Fruit fly (Drosophila melanogaster) whole organism, prepupa: Measurements from ENCODE around the gene CG4822.
A peak's percentile ranks its signal among the peaks of the same experiment; 100 is the strongest.

Experiments
- CG10631 ChIP-seq: fragments of 200-800 bp; sonication (Bioruptor generic); optimal IDR thresholded peaks from 2 replicates; lab custom pipeline; 2016; ENCODE audit warnings: missing biosample characterization, missing genetic modification characterization
- CG11762 ChIP-seq: fragments of 200-800 bp; sonication (Bioruptor generic); optimal IDR thresholded peaks from 3 replicates; lab custom pipeline; 2016; ENCODE audit warnings: missing biosample characterization, missing genetic modification characterization; ENCODE audit not compliant: insufficient read depth
- CG15336 ChIP-seq: fragments of 200-800 bp; sonication (Bioruptor generic); IDR thresholded peaks from 2 replicates; pipeline ENCODE4 v1.3.6; 2022; ENCODE audit warnings: missing biosample characterization, missing genetic modification characterization
- CG1621 ChIP-seq: fragments of 200-800 bp; sonication (Bioruptor generic); optimal IDR thresholded peaks from 3 replicates; lab custom pipeline; 2018; ENCODE audit warnings: missing biosample characterization, mild to moderate bottlenecking, missing genetic modification characterization
- CG16779 ChIP-seq: fragments of 200-800 bp; sonication (Bioruptor generic); optimal IDR thresholded peaks from 3 replicates; lab custom pipeline; 2017; ENCODE audit warnings: missing biosample characterization, mild to moderate bottlenecking, missing genetic modification characterization
- CG3032 ChIP-seq: fragments of 200-800 bp; optimal IDR thresholded peaks from 2 replicates; lab custom pipeline; 2019; ENCODE audit warnings: missing biosample characterization, mild to moderate bottlenecking, missing genetic modification characterization, moderate library complexity
- CG34406 ChIP-seq: fragments of 200-800 bp; sonication (Bioruptor generic); optimal IDR thresholded peaks from 3 replicates; lab custom pipeline; 2016; ENCODE audit warnings: missing biosample characterization, missing genetic modification characterization
- CG3919 ChIP-seq: fragments of 200-800 bp; sonication (Bioruptor generic); optimal IDR thresholded peaks from 3 replicates; lab custom pipeline; 2016; ENCODE audit warnings: missing biosample characterization, missing genetic modification characterization
- CG6163 ChIP-seq: fragments of 200-800 bp; sonication (Bioruptor generic); IDR thresholded peaks from 3 replicates; pipeline ENCODE4 v1.3.6; 2022; ENCODE audit warnings: missing biosample characterization, missing genetic modification characterization
- CG6276 ChIP-seq: fragments of 200-800 bp; sonication (Bioruptor generic); optimal IDR thresholded peaks from 2 replicates; lab custom pipeline; 2017; ENCODE audit warnings: missing biosample characterization, mild to moderate bottlenecking, missing genetic modification characterization
- CG6854 ChIP-seq: fragments of 200-800 bp; sonication (Bioruptor generic); optimal IDR thresholded peaks from 2 replicates; lab custom pipeline; 2017; ENCODE audit warnings: missing biosample characterization, mild to moderate bottlenecking, missing genetic modification characterization
- CG7368 ChIP-seq: fragments of 200-800 bp; sonication (Bioruptor generic); optimal IDR thresholded peaks from 3 replicates; lab custom pipeline; 2016; ENCODE audit warnings: missing biosample characterization, missing genetic modification characterization
- CG8319 ChIP-seq: fragments of 200-800 bp; sonication (Bioruptor generic); optimal IDR thresholded peaks from 3 replicates; lab custom pipeline; 2016; ENCODE audit warnings: missing biosample characterization, missing genetic modification characterization
- CG9139 ChIP-seq: fragments of 200-800 bp; sonication (Bioruptor generic); optimal IDR thresholded peaks from 3 replicates; lab custom pipeline; 2017; ENCODE audit warnings: missing biosample characterization, mild to moderate bottlenecking, missing genetic modification characterization
- Gug ChIP-seq: fragments of 200-800 bp; sonication (Bioruptor generic); IDR thresholded peaks from 2 replicates; pipeline ENCODE4 v1.3.6; 2022; ENCODE audit warnings: missing biosample characterization, missing genetic modification characterization
- Met ChIP-seq: fragments of 200-800 bp; sonication (Bioruptor generic); optimal IDR thresholded peaks from 3 replicates; lab custom pipeline; 2016; ENCODE audit warnings: missing biosample characterization, missing genetic modification characterization
- Smox ChIP-seq: fragments of 200-800 bp; sonication (Bioruptor generic); optimal IDR thresholded peaks from 3 replicates; lab custom pipeline; 2016; ENCODE audit warnings: missing biosample characterization, missing genetic modification characterization
- Sox14 ChIP-seq: fragments of 200-800 bp; sonication (Bioruptor generic); optimal IDR thresholded peaks from 3 replicates; lab custom pipeline; 2016; ENCODE audit warnings: missing biosample characterization, missing genetic modification characterization
- cyc ChIP-seq: fragments of 200-800 bp; sonication (Bioruptor generic); optimal IDR thresholded peaks from 3 replicates; lab custom pipeline; 2016; ENCODE audit warnings: missing biosample characterization, missing genetic modification characterization
- dsx ChIP-seq: fragments of 200-800 bp; optimal IDR thresholded peaks from 3 replicates; lab custom pipeline; 2019; ENCODE audit warnings: missing biosample characterization, mild to moderate bottlenecking, missing genetic modification characterization, moderate library complexity; ENCODE audit not compliant: poor library complexity, severe bottlenecking
- eg ChIP-seq: fragments of 200-800 bp; sonication (Bioruptor generic); IDR thresholded peaks from 3 replicates; pipeline ENCODE4 v1.3.6; 2022; ENCODE audit warnings: missing biosample characterization, missing genetic modification characterization
- esn ChIP-seq: fragments of 200-800 bp; sonication (Bioruptor generic); optimal IDR thresholded peaks from 2 replicates; lab custom pipeline; 2016; ENCODE audit warnings: missing biosample characterization, mild to moderate bottlenecking, missing genetic modification characterization, moderate library complexity
- fd85E ChIP-seq: fragments of 200-800 bp; sonication (Bioruptor generic); optimal IDR thresholded peaks from 3 replicates; lab custom pipeline; 2016; ENCODE audit warnings: missing biosample characterization, missing genetic modification characterization
- fkh ChIP-seq: fragments of 200-800 bp; sonication (Bioruptor generic); optimal IDR thresholded peaks from 3 replicates; lab custom pipeline; 2017; ENCODE audit warnings: missing biosample characterization, mild to moderate bottlenecking, missing genetic modification characterization, moderate library complexity
- net ChIP-seq: fragments of 200-800 bp; sonication (Bioruptor generic); optimal IDR thresholded peaks from 3 replicates; lab custom pipeline; 2016; ENCODE audit warnings: missing biosample characterization, missing genetic modification characterization
- ss ChIP-seq, 2 experiments: fragments of 200-800 bp; sonication (Bioruptor generic); optimal IDR thresholded peaks; 2 replicates in 1 of 2; 3 replicates in 1 of 2; lab custom pipeline; 2017 to 2018; ENCODE audit warnings: mild to moderate bottlenecking in 2 of 2, missing biosample characterization in 2 of 2, missing genetic modification characterization in 2 of 2, moderate library complexity in 1 of 2
- svp ChIP-seq: fragments of 200-800 bp; sonication (Bioruptor generic); peaks from one replicate; lab custom pipeline; 2016; ENCODE audit warnings: missing biosample characterization, missing genetic modification characterization
- topi ChIP-seq: fragments of 200-800 bp; sonication (Bioruptor generic); optimal IDR thresholded peaks from 3 replicates; lab custom pipeline; 2016; ENCODE audit warnings: missing biosample characterization, missing genetic modification characterization
- vri ChIP-seq: fragments of 200-800 bp; sonication (Bioruptor generic); optimal IDR thresholded peaks from 3 replicates; lab custom pipeline; 2016; ENCODE audit warnings: missing biosample characterization, mild to moderate bottlenecking, missing genetic modification characterization

Gene CG4822

DNA sequence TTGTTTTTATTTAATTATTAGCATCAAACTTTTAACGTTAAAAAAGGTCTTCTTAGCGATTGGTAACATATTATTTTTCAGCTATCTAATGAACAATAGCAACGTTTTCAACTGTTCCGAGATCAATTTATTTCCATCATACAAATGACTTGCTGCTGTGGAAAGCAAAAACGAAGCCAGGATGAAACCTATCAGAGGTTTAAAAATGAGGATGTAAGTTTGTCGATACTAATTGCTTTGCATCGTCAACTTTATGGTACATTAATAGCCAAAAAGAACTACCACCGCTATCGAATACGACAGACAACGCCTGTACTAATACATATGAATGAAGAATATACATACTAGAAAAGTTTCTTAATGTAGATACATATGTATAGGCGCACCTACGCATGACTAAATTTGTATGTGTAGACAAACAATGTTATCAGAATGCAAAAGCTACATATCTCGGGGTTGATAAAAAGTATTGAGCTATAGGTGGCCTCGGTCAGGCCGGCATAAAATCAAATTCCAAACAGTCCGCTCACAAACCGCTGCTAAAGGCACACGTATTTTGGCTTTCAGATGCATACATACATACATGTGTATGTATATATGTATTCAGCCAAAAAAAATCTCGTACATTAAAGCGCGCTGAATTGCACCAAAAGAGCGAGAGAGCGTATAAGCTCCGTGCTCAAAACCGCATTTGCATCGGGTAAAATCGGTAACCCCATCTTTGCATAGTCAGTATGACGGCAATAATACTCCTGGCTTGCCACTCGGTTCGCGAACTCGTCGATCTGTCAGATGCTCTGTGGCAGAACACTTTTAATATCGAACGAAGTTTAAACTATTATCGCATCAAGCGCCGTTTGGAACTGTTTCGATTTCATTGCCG lies 49.4 kb downstream of the CG4822 start:
- TF ChIP-seq CG6163 (GFP tag; lab: Robert Waterston, UW): peak; percentile 13; the same call in 1 of the 3 replicates
- TF ChIP-seq net (GFP tag; lab: Kevin White, UChicago): peak; percentile 7
- TF ChIP-seq CG3919 (GFP tag; lab: Kevin White, UChicago): peak; percentile 10
- peak; percentile 61 for TF ChIP-seq CG1621 (tag; lab: Kevin White, UChicago)
- peak; percentile 67 for TF ChIP-seq fkh (GFP tag; lab: Kevin White, UChicago)
- no peak for TF ChIP-seq cyc (GFP tag; lab: Kevin White, UChicago)
- TF ChIP-seq Met (GFP tag; lab: Kevin White, UChicago): no peak
- TF ChIP-seq CG7368: no peak
- peak in 1 of 2 experiments; percentile 53 for TF ChIP-seq ss (GFP tag; optimal IDR thresholded peaks at IDR 0.05; lab: Kevin White, UChicago)
- TF ChIP-seq CG16779 (tag; lab: Kevin White, UChicago): peak; percentile 22
- peak; percentile 16 for TF ChIP-seq CG8319
- peak; percentile 25 for TF ChIP-seq CG6854 (GFP tag; lab: Kevin White, UChicago)
- no peak for TF ChIP-seq esn (GFP tag; lab: Kevin White, UChicago)
- peak; percentile 67 for TF ChIP-seq dsx (GFP tag; lab: Kevin White, UChicago)
- no peak for TF ChIP-seq CG3032 (tag; lab: Kevin White, UChicago)
- peak; percentile 59 for TF ChIP-seq vri (GFP tag; lab: Kevin White, UChicago)
- TF ChIP-seq Smox (GFP tag; lab: Kevin White, UChicago): no peak
- peak; percentile 17; the same call in 1 of the 2 replicates for TF ChIP-seq CG15336 (GFP tag; lab: Robert Waterston, UW)

DNA sequence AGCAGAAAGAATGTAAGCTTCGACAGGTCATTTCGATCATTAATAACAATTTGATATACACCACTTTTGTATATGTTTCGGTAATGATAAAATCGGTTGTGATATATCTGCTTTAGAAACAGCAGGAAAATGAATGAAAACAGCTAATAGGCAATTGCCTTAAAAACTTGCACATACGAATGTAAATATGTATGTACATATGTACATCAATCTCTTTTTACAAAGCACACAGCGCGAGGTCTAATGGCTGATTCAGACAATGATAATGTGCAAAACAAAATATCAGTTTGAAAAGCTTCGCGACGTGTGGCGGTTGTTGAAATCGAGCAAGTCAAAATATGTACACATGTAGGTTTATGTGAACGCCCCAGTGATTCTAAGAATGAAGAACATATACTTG lies 50.1 kb downstream of the CG4822 start, which contains the start of gene galectin:
TSS of gene galectin (plus strand) at position 301 of the 400 bp plus-strand sequence.
- TF ChIP-seq CG1621 (tag; lab: Kevin White, UChicago) (no peak), vri (GFP tag; lab: Kevin White, UChicago) (peak; percentile 5), Gug (GFP tag; lab: Robert Waterston, UW) (no peak)

DNA sequence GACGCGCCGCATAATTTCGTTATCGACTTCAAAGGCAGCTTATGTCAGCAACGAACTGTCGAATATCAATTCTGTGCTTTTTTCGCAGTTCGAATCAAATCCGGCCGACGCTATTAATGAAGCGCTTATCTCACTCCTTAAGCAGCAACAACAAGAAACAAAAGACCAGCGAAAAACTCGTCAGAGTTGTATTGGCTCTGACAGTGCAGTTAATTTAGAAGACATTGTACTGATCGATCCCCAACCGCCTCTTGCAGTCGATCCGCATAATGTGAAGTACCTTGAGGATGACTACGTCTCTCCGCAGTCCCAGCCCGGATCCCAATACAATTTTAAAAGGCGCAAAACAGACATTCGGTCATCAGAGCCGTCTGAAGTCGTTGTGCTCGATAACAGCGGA lies 52.0 kb downstream of the CG4822 start:
- TF ChIP-seq svp (GFP tag; lab: Kevin White, UChicago): no peak
- no peak for TF ChIP-seq fd85E (GFP tag; lab: Kevin White, UChicago)
- TF ChIP-seq CG11762 (GFP tag; lab: Kevin White, UChicago): no peak
- TF ChIP-seq Sox14 (GFP tag; lab: Kevin White, UChicago): peak; percentile 24
- peak; percentile 66 for TF ChIP-seq vri (GFP tag; lab: Kevin White, UChicago)

DNA sequence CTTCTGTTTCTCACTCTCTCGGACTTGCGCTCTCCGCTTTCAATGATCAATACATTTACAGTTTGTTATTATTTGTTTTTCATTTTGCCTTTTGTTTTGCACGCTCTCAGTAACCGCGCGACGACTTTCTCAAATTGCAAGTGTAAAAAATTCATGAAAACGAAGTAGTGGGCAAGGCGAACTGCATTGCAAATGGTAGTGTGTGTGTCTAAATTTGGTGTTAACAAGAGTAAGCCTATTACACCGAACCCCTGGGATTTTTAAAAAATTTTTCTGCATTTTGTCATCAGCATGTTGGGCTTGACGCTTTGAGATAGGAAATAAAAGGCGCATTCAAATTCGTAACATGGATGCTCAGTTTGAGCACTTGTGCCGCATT lies 54.3 kb downstream of the CG4822 start:
- TF ChIP-seq CG6276 (GFP tag; lab: Kevin White, UChicago): no peak
- TF ChIP-seq CG9139 (GFP tag; lab: Kevin White, UChicago): no peak
- TF ChIP-seq CG10631 (GFP tag; lab: Kevin White, UChicago): no peak
- TF ChIP-seq CG34406 (GFP tag; lab: Kevin White, UChicago): no peak
- peak; percentile 29; the same call in 1 of the 3 replicates for TF ChIP-seq CG6163 (GFP tag; lab: Robert Waterston, UW)
- 0 out of 3 replicates have a peak, but pooled peaks have one; percentile 13 for TF ChIP-seq eg (GFP tag; lab: Robert Waterston, UW)
- no peak for TF ChIP-seq topi (GFP tag; lab: Kevin White, UChicago)
